Fruit fly (Drosophila melanogaster) whole organism, adult: ENCODE data around the gene CG17801.

Source experiments
- CG14711 ChIP-seq: fragments of 200-800 bp; sonication (Bioruptor generic); optimal IDR thresholded peaks from 2 replicates; lab custom pipeline; 2018; ENCODE audit warnings: missing biosample characterization, mild to moderate bottlenecking, missing genetic modification characterization, moderate library complexity
- Hr96 ChIP-seq: fragments of 200-800 bp; sonication (Bioruptor generic); optimal IDR thresholded peaks from 2 replicates; lab custom pipeline; 2016; ENCODE audit warnings: missing biosample characterization, missing genetic modification characterization
- Mnt ChIP-seq: fragments of 200-800 bp; sonication (Bioruptor generic); optimal IDR thresholded peaks from 2 replicates; lab custom pipeline; 2016; ENCODE audit warnings: missing biosample characterization, mild to moderate bottlenecking, missing genetic modification characterization
- bab1 ChIP-seq: fragments of 200-800 bp; sonication (Bioruptor generic); optimal IDR thresholded peaks from 3 replicates; lab custom pipeline; 2019; ENCODE audit warnings: missing biosample characterization, mild to moderate bottlenecking, missing genetic modification characterization, moderate library complexity

DNA sequence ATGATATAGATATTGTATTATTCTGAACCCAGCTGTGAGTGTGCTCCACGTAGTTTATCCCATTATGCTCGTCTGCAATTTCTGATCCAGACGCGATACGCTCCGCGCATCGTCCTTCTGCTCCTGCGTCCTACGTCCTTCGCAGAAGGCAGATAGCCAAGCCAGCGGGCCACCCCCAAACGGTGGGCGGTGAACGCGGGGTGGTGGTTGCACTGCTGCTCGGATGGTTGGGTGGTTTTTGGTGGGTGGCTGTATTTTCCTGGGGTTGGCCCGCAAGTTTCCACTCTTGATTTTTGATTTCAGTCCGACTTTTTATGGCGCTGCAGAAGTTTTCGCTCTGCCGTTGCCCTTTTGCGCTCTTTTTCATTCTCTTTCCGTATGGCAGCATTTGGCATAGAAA is 5.6 kb upstream of the CG17801 start:
- TF ChIP-seq bab1 (no peak), CG14711 (tag; lab: Kevin White, UChicago) (no peak), Mnt (GFP tag; lab: Kevin White, UChicago) (no peak), Hr96 (GFP tag; lab: Kevin White, UChicago) (no peak)
